Fruit fly (Drosophila melanogaster): ENCODE data around the gene kuk.

dm6 chr3R:17053415-17054177 is 26.4 kb upstream of the kuk start, which contains the start of gene Dad:
- TF ChIP-seq CG15336 (GFP tag; IDR thresholded peaks at IDR 0.05) (no peak), ss (GFP tag; optimal IDR thresholded peaks at IDR 0.05) (peak; percentile 8 to 39), Ets21C (GFP tag; optimal IDR thresholded peaks at IDR 0.05) (peak; percentile 11), Sox15 (GFP tag; optimal IDR thresholded peaks at IDR 0.05) (no peak), lz (GFP tag; optimal IDR thresholded peaks at IDR 0.05) (peak; percentile 57), CG31627 (GFP tag; optimal IDR thresholded peaks at IDR 0.05) (peak; percentile 19), svp (GFP tag) (peak; percentile 82), fd85E (GFP tag; optimal IDR thresholded peaks at IDR 0.05) (no peak), CG3919 (GFP tag; optimal IDR thresholded peaks at IDR 0.05) (peak; percentile 25), CG6792 (GFP tag; optimal IDR thresholded peaks at IDR 0.05) (peak; percentile 22), CG11902 (GFP tag; optimal IDR thresholded peaks at IDR 0.05) (no peak), salr (GFP tag; optimal IDR thresholded peaks at IDR 0.05) (no peak), Eip78C (GFP tag) (peak; percentile 94)

Data from whole organism, prepupa.